Fruit fly (Drosophila melanogaster): ENCODE results near the gene CG31867.

CG31867 gene

DNA sequence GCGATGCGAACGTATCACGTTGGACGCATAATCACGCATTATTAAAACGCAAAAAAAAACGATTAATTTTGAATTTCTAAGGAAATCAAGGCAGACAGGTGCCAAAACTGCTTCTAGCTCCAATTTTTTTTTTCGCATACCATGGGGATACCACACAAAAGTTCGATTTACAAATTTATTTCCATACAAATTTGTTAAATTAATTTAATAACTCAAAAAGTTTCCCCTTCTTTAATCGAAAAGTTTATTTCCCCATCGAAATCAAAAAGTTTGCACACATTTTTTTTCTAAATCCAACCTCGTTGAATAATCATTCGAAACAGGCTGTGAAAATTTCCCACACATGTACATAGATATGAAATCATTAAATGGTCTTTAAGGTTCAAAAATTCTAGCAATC lies at the start of gene CG31867:
Gene CG31867 (minus strand): TSS at position 101 of the 400 bp plus-strand sequence.
- TF ChIP-seq psq (optimal IDR thresholded peaks at IDR 0.05) (no peak), pan (optimal IDR thresholded peaks at IDR 0.05) (no peak), usp (GFP tag; optimal IDR thresholded peaks at IDR 0.05) (no peak)

DNA sequence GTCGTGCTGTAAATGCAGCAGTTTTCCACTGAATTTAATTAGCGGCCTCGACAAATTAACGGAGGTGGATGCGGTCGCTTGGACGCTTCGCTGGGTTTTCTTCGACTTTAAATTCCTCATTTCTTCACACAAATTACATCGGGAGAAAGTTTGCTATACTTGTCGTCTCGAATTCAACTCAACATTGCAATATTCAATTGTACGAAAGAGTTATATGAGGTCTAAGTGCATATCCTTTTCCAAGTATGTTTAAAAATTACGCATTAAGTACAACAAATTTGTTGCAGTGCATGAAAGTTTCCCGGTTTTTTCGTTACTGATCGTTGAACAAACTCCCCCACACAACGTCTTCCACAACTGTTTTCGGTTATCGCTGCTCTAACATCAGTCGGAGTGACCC lies 47.5 kb upstream of the CG31867 start:
- TF ChIP-seq pan (optimal IDR thresholded peaks at IDR 0.05) = no peak
- TF ChIP-seq usp (GFP tag; optimal IDR thresholded peaks at IDR 0.05) = no peak
- no peak for TF ChIP-seq Dll (optimal IDR thresholded peaks at IDR 0.05)
- no peak for TF ChIP-seq EcR (GFP tag; optimal IDR thresholded peaks at IDR 0.05)
- TF ChIP-seq CG8478 (optimal IDR thresholded peaks at IDR 0.05) = no peak
- TF ChIP-seq psq (optimal IDR thresholded peaks at IDR 0.05) = no peak

DNA sequence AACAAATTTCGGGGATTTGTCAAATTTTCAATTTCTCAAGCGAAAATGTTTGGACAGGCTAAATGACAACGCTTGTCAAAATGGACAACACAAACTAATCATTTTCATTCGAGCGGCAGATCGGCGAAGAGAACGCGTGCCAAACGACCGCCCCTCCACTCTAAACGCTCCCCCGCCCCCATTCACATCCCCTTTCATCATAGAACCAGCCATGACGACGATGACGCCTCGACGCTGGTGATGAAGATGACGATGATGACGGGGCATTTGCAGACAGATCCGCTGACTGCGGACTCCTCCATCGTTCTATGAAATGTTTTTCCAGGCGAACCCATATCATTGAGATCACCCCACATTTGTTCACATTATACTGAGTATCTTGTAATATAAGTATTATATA lies 44.9 kb upstream of the CG31867 start:
- TF ChIP-seq CG8478 (optimal IDR thresholded peaks at IDR 0.05) (no peak), usp (GFP tag; optimal IDR thresholded peaks at IDR 0.05) (no peak), EcR (GFP tag; optimal IDR thresholded peaks at IDR 0.05) (no peak), psq (optimal IDR thresholded peaks at IDR 0.05) (no peak), pan (optimal IDR thresholded peaks at IDR 0.05) (no peak), Dll (optimal IDR thresholded peaks at IDR 0.05) (no peak)

DNA sequence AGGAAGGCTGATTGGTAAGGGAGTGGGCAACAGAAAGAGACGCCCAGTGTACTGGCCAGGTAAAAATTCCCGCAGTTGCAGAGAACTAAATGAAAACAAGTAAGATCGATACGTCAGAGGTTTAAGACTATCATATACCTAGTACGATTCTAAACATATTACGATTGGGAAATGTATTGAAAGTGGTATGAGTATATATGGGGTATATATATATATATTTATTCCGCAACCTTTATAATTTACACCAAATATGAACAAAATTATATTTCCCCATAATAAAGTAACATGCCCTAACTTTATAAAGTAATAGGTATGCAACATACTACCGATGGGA lies 43.9 kb upstream of the CG31867 start:
- TF ChIP-seq usp (GFP tag; optimal IDR thresholded peaks at IDR 0.05) (no peak), pan (optimal IDR thresholded peaks at IDR 0.05) (peak; percentile 71)

DNA sequence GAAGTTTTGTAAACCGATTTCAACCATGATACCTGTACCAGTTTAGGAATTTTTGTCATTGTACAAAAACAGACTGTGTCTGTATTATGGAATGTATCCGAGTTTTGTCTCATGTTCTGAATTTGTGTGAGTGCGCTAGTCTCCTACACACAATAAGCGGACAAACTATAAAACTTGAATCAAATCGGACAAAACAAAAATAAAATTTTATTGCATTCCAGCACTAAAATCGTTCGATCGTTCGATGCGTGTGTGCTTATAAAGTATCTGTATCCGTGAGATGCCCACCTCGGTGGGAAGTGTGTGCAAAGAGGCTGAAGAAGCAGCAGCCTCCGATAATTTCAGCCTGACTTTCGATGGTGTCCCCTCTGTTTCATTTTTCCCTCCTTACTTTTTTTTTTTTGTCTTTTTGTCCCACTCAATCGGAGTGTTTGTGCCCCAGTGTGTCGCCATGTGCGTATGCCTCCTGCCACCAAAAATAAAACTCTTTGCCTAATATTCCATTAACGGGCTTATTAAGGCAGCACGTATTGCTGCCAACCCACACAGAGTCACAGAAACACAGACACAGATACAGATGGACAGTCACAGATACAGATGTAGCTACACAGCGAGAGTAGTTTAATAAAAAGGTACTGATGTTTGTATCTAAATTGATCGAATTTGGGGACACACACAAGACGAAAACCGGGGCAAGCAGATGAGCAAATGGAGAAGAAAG lies 43.3 kb upstream of the CG31867 start:
- TF ChIP-seq psq (optimal IDR thresholded peaks at IDR 0.05) (no peak), usp (GFP tag; optimal IDR thresholded peaks at IDR 0.05) (no peak), EcR (GFP tag; optimal IDR thresholded peaks at IDR 0.05) (no peak), Dll (optimal IDR thresholded peaks at IDR 0.05) (no peak), CG8478 (optimal IDR thresholded peaks at IDR 0.05) (no peak), pan (optimal IDR thresholded peaks at IDR 0.05) (no peak)

DNA sequence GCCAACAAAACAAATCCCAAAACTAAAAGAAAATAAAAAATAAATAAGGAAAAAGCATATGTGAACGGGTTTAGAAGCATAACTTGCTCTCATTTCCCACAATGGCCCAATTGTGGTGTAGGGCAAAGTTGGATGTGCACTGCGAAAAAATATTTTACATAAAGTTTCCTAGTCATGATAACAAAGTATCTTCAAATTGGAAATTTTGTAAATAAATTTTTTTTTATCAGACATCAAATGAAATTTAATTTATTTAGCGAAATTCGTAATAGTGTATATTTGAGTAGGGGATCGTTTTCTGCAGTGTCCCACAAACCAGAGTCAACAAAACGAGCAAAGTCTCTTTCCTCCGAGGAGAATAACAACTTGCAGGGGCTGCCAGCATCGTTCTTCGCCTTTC lies 38.9 kb upstream of the CG31867 start:
- no peak for TF ChIP-seq psq (optimal IDR thresholded peaks at IDR 0.05)
- TF ChIP-seq usp (GFP tag; optimal IDR thresholded peaks at IDR 0.05) = no peak
- TF ChIP-seq pan (optimal IDR thresholded peaks at IDR 0.05) = no peak
- no peak for TF ChIP-seq EcR (GFP tag; optimal IDR thresholded peaks at IDR 0.05)
- no peak for TF ChIP-seq Dll (optimal IDR thresholded peaks at IDR 0.05)
- no peak for TF ChIP-seq CG8478 (optimal IDR thresholded peaks at IDR 0.05)

DNA sequence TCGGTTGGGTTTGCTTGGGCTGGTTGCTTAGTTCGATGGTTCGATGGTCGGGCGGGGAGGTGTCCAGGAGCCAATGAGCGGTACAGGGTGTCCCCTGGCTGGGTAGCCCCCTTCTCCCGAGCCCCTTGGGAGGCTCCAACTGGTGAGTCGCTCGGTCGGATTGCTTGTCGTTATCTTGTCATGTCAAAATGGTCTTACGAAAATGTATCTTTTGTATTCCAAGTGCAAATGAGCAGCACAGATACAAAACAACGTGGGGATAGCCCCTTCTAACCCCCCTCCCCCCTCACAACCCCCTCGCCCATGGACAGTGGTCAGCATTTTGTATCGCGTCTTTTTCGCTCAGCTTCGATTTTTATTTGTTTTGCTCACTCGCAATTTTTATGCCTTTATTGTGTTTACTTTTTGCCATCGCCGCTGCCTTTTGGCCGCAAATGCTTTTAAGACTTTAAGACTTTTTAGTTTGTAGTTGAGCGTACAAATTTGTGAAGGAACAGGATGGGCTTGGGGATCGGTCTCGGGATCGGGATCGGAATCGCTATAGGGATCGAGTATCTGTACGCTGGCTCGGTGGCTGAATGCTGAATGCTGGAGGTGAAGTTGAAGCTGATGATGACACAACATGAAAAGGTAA lies 37.5 kb upstream of the CG31867 start:
- TF ChIP-seq pan (optimal IDR thresholded peaks at IDR 0.05) (no peak), usp (GFP tag; optimal IDR thresholded peaks at IDR 0.05) (no peak), EcR (GFP tag; optimal IDR thresholded peaks at IDR 0.05) (no peak), Dll (optimal IDR thresholded peaks at IDR 0.05) (no peak), psq (optimal IDR thresholded peaks at IDR 0.05) (no peak), CG8478 (optimal IDR thresholded peaks at IDR 0.05) (no peak)

DNA sequence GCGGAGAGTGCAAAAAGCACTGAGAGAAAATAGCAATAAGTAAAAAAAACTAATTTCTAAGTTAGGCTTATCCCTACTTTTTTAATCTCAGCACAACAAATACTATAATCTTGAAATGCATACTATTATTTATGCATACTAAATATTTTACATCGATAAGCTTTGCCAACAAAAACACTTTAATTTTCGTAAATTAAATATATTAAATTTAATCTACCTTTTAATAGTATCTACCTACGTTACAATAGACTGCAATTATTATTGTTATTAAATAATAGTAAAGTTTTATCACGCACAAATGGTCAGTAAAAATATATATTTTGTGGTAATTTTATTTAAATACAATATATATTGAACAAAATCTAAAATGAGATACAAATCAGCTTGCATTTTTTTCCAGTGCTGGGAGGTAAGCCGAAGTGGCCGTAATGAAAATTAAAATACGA lies 37.0 kb upstream of the CG31867 start:
- TF ChIP-seq CG8478 (optimal IDR thresholded peaks at IDR 0.05) = no peak
- no peak for TF ChIP-seq usp (GFP tag; optimal IDR thresholded peaks at IDR 0.05)
- TF ChIP-seq pan (optimal IDR thresholded peaks at IDR 0.05) = no peak
- TF ChIP-seq EcR (GFP tag; optimal IDR thresholded peaks at IDR 0.05) = no peak
- no peak for TF ChIP-seq psq (optimal IDR thresholded peaks at IDR 0.05)
- TF ChIP-seq Dll (optimal IDR thresholded peaks at IDR 0.05) = no peak

DNA sequence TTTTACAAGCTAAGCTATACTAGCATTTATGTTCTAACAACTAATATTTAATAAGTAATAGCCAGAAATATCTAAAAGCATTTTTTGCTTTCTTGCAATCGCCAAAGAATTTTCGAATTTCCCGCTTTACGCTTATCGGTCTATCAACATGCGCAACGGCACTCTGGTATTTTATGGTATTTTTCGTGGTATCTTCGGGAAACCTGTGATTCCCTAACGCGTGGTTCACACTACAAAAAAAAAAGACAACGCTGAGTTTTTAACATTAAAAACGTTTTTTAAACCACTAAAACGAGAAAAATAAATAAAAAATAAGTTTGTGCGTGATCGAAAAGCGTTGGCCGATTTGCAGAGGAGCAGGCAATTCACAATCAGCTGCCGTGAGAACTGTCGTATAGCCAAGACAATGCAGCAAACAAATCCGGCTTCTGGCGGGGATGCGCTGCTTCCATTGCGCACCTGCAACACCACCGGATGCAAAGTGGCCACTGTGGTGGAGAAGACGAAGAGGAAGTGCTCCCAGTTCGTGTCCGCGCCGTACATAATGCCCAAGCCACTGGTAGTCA lies 33.7 kb upstream of the CG31867 start, which contains the start of gene Boh2:
Gene Boh2 (plus strand): TSS at position 207 of the 566 bp plus-strand sequence.
- no peak for TF ChIP-seq pan (optimal IDR thresholded peaks at IDR 0.05)
- TF ChIP-seq usp (GFP tag; optimal IDR thresholded peaks at IDR 0.05) = no peak
- TF ChIP-seq CG8478 (optimal IDR thresholded peaks at IDR 0.05) = no peak
- no peak for TF ChIP-seq Dll (optimal IDR thresholded peaks at IDR 0.05)
- no peak for TF ChIP-seq psq (optimal IDR thresholded peaks at IDR 0.05)
- TF ChIP-seq EcR (GFP tag; optimal IDR thresholded peaks at IDR 0.05) = no peak

DNA sequence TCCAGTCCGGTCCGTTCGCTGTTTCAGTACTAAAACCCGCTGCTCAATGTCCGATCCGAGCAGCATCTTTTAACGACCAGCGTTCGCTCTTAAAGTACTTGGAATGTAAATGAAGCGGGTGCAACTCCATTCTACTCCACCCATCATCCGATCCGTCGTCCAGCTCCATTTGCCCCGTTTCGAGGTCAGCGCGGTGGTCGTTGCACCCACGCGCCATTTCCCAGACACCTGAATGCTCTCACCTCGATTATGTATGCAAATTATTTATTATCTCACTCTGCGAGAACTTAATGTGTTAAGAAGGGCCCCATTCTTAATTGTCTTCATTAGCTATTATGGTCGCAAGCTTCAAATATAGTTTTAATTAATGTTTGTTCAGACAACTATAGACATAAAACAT lies 33.1 kb upstream of the CG31867 start:
- no peak for TF ChIP-seq usp (GFP tag; optimal IDR thresholded peaks at IDR 0.05)
- no peak for TF ChIP-seq CG8478 (optimal IDR thresholded peaks at IDR 0.05)

DNA sequence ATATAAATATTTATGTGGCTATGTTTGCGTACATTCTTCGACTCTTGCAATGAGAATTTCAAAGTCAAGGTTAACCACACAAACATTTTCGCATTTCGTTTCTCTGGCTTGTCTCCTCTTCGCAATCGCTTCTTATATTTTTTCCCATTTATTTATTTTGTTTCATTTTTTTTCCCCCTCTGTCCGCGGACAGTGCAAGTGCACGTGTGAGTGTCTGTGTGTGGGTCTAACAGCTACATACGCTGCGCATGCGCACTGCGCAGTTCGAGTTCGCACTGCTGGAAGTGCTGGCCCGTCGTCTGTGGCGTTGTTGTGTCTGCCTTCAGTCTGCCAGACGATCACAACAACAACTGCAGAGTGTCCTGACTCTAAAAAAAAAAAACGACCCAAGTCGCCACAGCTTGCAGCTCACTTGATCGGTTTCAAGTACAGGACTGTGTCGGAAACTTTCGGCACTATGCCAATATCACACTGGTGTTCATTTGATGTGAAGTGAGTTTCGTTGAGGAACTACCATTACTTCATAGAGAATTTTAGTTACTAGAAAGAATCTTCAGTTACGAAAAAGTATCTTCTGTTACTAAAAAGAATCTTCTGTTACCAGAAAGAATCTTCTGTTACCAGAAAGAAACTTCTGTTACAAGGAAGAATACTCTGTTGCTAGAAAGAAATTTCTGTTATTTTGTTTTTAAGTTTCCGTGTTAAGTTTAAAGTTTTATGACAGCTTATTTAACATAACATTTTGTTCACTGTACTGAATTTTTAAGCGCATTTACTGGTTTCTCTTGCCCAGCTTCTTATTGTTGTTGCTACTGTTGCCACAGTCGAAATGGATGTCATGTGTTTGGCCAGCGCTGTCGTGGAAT lies 30.4 kb upstream of the CG31867 start:
- TF ChIP-seq pan (optimal IDR thresholded peaks at IDR 0.05) (no peak), usp (GFP tag; optimal IDR thresholded peaks at IDR 0.05) (no peak), CG8478 (optimal IDR thresholded peaks at IDR 0.05) (no peak), psq (optimal IDR thresholded peaks at IDR 0.05) (no peak)
